Worm (Caenorhabditis elegans): ENCODE results near the gene W06F12.3.
A peak's percentile ranks its signal among the peaks of the same experiment; 100 is the strongest.

Gene W06F12.3

ce11 chrIII:13735008-13735407 lies at the start of gene W06F12.3:
W06F12.3 (plus strand) TSS chrIII:13735030.
- TF ChIP-seq egrh-3 (GFP tag; IDR thresholded peaks at IDR 0.05) (no peak), egl-18 (GFP tag; IDR thresholded peaks at IDR 0.05) (no peak), ztf-22 (GFP tag; optimal IDR thresholded peaks at IDR 0.05) (no peak), B0336.3 (GFP tag; IDR thresholded peaks at IDR 0.05) (no peak), nfyb-1 (GFP tag; IDR thresholded peaks at IDR 0.05) (no peak), T26A5.8 (tag; optimal IDR thresholded peaks at IDR 0.05) (no peak), F39B2.1 (GFP tag; IDR thresholded peaks at IDR 0.05) (no peak), ceh-27 (GFP tag; optimal IDR thresholded peaks at IDR 0.05) (no peak), rec-8 (tag; optimal IDR thresholded peaks at IDR 0.05) (no peak), ccch-3 (GFP tag; optimal IDR thresholded peaks at IDR 0.05) (no peak), akir-1 (GFP tag; optimal IDR thresholded peaks at IDR 0.05) (no peak), sptf-2 (GFP tag; optimal IDR thresholded peaks at IDR 0.05) (no peak), let-526 (GFP tag; IDR thresholded peaks at IDR 0.05) (no peak), hlh-26 (GFP tag; conservative IDR thresholded peaks at IDR 0.05) (no peak), Y79H2A.3 (GFP tag; conservative IDR thresholded peaks at IDR 0.05) (no peak)

- TF ChIP-seq hrde-1 (tag; optimal IDR thresholded peaks at IDR 0.05; ENCODE audit: borderline replicate concordance), result no peak
- no peak for TF ChIP-seq snpc-1.3 (tag; optimal IDR thresholded peaks at IDR 0.05; ENCODE audit: insufficient read depth)
- no peak for TF ChIP-seq B0336.3 (GFP tag; IDR thresholded peaks at IDR 0.05)
- no peak for TF ChIP-seq ztf-22 (GFP tag; optimal IDR thresholded peaks at IDR 0.05)
- no peak for TF ChIP-seq xnd-1 (tag; optimal IDR thresholded peaks at IDR 0.05)
- no peak for TF ChIP-seq F23B12.7 (tag; optimal IDR thresholded peaks at IDR 0.05; ENCODE audit: insufficient read depth)
- TF ChIP-seq ekl-4 (GFP tag; IDR thresholded peaks at IDR 0.05), result no peak
- no peak for TF ChIP-seq zfh-2 (GFP tag; conservative IDR thresholded peaks at IDR 0.05)
- TF ChIP-seq chd-7 (tag; optimal IDR thresholded peaks at IDR 0.05), result no peak
These were observed 48.5 kb upstream of the W06F12.3 start, which contains the start of gene dyf-2 for ce11 chrIII:13686309-13686708. dyf-2 (minus strand) TSS chrIII:13686445.

ce11 chrIII:13687211-13687610 lies 47.6 kb upstream of the W06F12.3 start, which contains the start of gene cul-2:
cul-2 (plus strand) TSS chrIII:13687269.
- TF ChIP-seq ama-1 (optimal IDR thresholded peaks at IDR 0.05) (no peak), ama-1 (GFP tag; optimal IDR thresholded peaks at IDR 0.05) (no peak), Y53G8AR.9 (GFP tag; conservative IDR thresholded peaks at IDR 0.05) (no peak), ZK185.1 (tag; optimal IDR thresholded peaks at IDR 0.05; ENCODE audit: poor library complexity, severe bottlenecking) (no peak), sptf-2 (GFP tag; optimal IDR thresholded peaks at IDR 0.05) (no peak), hlh-26 (GFP tag; conservative IDR thresholded peaks at IDR 0.05) (no peak), aptf-3 (GFP tag; IDR thresholded peaks at IDR 0.05) (no peak), F23B12.7 (tag; optimal IDR thresholded peaks at IDR 0.05; ENCODE audit: insufficient read depth) (no peak), attf-3 (GFP tag; conservative IDR thresholded peaks at IDR 0.05) (no peak), egl-18 (GFP tag; IDR thresholded peaks at IDR 0.05) (no peak), ceh-100 (GFP tag; IDR thresholded peaks at IDR 0.05) (no peak), snpc-1.3 (tag; optimal IDR thresholded peaks at IDR 0.05; ENCODE audit: insufficient read depth) (no peak)

ce11 chrIII:13692555-13692954 lies 42.3 kb upstream of the W06F12.3 start, which contains the start of gene cyn-2:
cyn-2 (plus strand) TSS chrIII:13692668.
- no peak for TF ChIP-seq zfh-2 (GFP tag; conservative IDR thresholded peaks at IDR 0.05)
- peak; percentile 36 for TF ChIP-seq athp-1 (tag; optimal IDR thresholded peaks at IDR 0.05)
- TF ChIP-seq hlh-26 (GFP tag; conservative IDR thresholded peaks at IDR 0.05), result no peak
- no peak for TF ChIP-seq ztf-28 (GFP tag; IDR thresholded peaks at IDR 0.05)
- no peak for TF ChIP-seq snpc-1.3 (tag; optimal IDR thresholded peaks at IDR 0.05; ENCODE audit: insufficient read depth)
- peak; percentile 61; the same call in 1 of the 2 replicates for TF ChIP-seq attf-6 (GFP tag; IDR thresholded peaks at IDR 0.05)
- TF ChIP-seq akir-1 (GFP tag; optimal IDR thresholded peaks at IDR 0.05), result no peak
- TF ChIP-seq B0035.1 (tag; optimal IDR thresholded peaks at IDR 0.05), result peak; percentile 22
- TF ChIP-seq nfyb-1 (GFP tag; IDR thresholded peaks at IDR 0.05), result 0 out of 2 replicates have a peak, but pooled peaks have one; percentile 7
- TF ChIP-seq pbrm-1 (GFP tag; IDR thresholded peaks at IDR 0.05), result 0 out of 2 replicates have a peak, but pooled peaks have one; percentile 28
- TF ChIP-seq B0336.3 (GFP tag; IDR thresholded peaks at IDR 0.05), result peak; percentile 56
- no peak for TF ChIP-seq efl-1 (GFP tag; optimal IDR thresholded peaks at IDR 0.05)
- TF ChIP-seq lin-26 (GFP tag; IDR thresholded peaks at IDR 0.05), result no peak
- peak; percentile 42 for TF ChIP-seq F52B5.7 (tag; optimal IDR thresholded peaks at IDR 0.05)
- TF ChIP-seq F10E7.11 (tag; optimal IDR thresholded peaks at IDR 0.05), result no peak
- peak; percentile 25; the same call in 1 of the 2 replicates for TF ChIP-seq D2030.7 (GFP tag; IDR thresholded peaks at IDR 0.05)
- no peak for TF ChIP-seq aptf-2 (GFP tag; conservative IDR thresholded peaks at IDR 0.05)
- TF ChIP-seq die-1 (tag; optimal IDR thresholded peaks at IDR 0.05), result peak; percentile 10

Data from whole organism, young adult.